Worm (Caenorhabditis elegans) whole organism, L1 larva: Measurements from ENCODE around the gene C09E7.10.

ENCODE experiments used
- ceh-8 ChIP-seq: fragments of 200-800 bp; sonication (Bioruptor generic); optimal IDR thresholded peaks from 2 replicates; lab custom pipeline; 2018; ENCODE audit warnings: mild to moderate bottlenecking, missing genetic modification characterization, moderate library complexity, missing compliant biosample characterization
- ceh-82 ChIP-seq, 3 experiments: fragments of 150-350 bp in 1 of 3; sonication (generic microtip) in 2 of 3; optimal IDR thresholded peaks; 2 replicates each; lab custom pipeline; 2014 to 2017; ENCODE audit warnings: missing biosample characterization in 3 of 3, missing genetic modification characterization in 3 of 3
- elt-3 ChIP-seq, 6 experiments: fragments of 150-350 bp in 1 of 6; sonication (generic microtip); optimal IDR thresholded peaks; 2 replicates each; lab custom pipeline; 2017 to 2018; ENCODE audit warnings: missing biosample characterization in 6 of 6, missing genetic modification characterization in 6 of 6, inconsistent platforms in 1 of 6
- fkh-10 ChIP-seq: sonication (generic microtip); optimal IDR thresholded peaks from 2 replicates; lab custom pipeline; 2017; ENCODE audit warnings: missing biosample characterization, missing genetic modification reagents, missing genetic modification characterization
- jun-1 ChIP-seq: fragments of 150-350 bp; optimal IDR thresholded peaks from 2 replicates; lab custom pipeline; 2014; ENCODE audit warnings: missing biosample characterization, missing genetic modification reagents, missing genetic modification characterization
- nhr-20 ChIP-seq: sonication (generic microtip); optimal IDR thresholded peaks from 2 replicates; lab custom pipeline; 2016; ENCODE audit warnings: mild to moderate bottlenecking, missing genetic modification characterization, missing compliant biosample characterization
- nhr-71 ChIP-seq: sonication (generic microtip); optimal IDR thresholded peaks from 2 replicates; lab custom pipeline; 2016; ENCODE audit warnings: mild to moderate bottlenecking, missing genetic modification characterization, moderate library complexity, missing compliant biosample characterization
- nhr-77 ChIP-seq: fragments of 150-350 bp; optimal IDR thresholded peaks from 2 replicates; lab custom pipeline; 2014; ENCODE audit warnings: missing biosample characterization, missing genetic modification characterization
- snpc-4 ChIP-seq: fragments of 150-350 bp; optimal IDR thresholded peaks from 2 replicates; lab custom pipeline; 2014; ENCODE audit warnings: missing biosample characterization, missing genetic modification characterization
- sox-4 ChIP-seq: sonication (generic microtip); optimal IDR thresholded peaks from 2 replicates; lab custom pipeline; 2016; ENCODE audit warnings: missing genetic modification characterization, missing compliant biosample characterization
- unc-86 ChIP-seq: sonication (generic microtip); optimal IDR thresholded peaks from 2 replicates; lab custom pipeline; 2016; ENCODE audit warnings: missing genetic modification characterization, missing compliant biosample characterization

DNA sequence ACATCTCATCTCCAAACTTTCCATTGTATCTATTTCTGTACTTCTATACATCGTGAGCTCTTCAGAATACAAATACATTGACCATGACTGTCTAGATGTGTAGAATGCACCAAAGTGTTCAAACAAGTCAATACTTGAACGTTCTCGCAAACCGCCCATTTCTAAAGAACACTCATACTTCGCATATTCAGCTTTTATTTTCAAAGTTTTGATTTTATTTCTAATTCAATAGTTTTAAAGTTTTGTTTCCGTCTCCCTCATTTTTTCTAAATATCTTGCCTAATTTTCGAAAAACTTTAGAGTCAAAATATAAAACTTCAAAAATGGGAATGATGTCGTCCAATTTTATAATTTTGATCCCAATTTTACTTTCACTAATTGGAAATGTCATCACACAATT lies 8.1 kb upstream of the C09E7.10 start, which contains the start of gene pqn-10:
- TF ChIP-seq jun-1 (tag; lab: Kevin White, UChicago) = no peak
- TF ChIP-seq nhr-20 (tag; lab: Kevin White, UChicago) = no peak
- no peak for TF ChIP-seq nhr-71
- no peak for TF ChIP-seq sox-4 (tag; lab: Kevin White, UChicago)
- TF ChIP-seq nhr-77 (tag; lab: Kevin White, UChicago) = no peak
- TF ChIP-seq elt-3 (tag; optimal IDR thresholded peaks at IDR 0.05; lab: Kevin White, UChicago) = no peak
- TF ChIP-seq fkh-10 = no peak
- no peak for TF ChIP-seq snpc-4 (tag; lab: Kevin White, UChicago)
- TF ChIP-seq ceh-82 (tag; optimal IDR thresholded peaks at IDR 0.05; lab: Kevin White, UChicago) = no peak
- no peak for TF ChIP-seq ceh-8 (GFP tag; lab: Kevin White, UChicago)
- TF ChIP-seq unc-86 (tag; lab: Kevin White, UChicago) = no peak
